Worm (Caenorhabditis elegans) whole organism, L4/young adult: ENCODE measurements around the gene eak-3.

Source experiments
- W03F9.2 ChIP-seq: fragments of 150-350 bp; optimal IDR thresholded peaks from 2 replicates; lab custom pipeline; 2014; ENCODE audit warnings: missing biosample characterization, missing genetic modification characterization
- dao-5 ChIP-seq: sonication (generic microtip); optimal IDR thresholded peaks from 2 replicates; lab custom pipeline; 2016; ENCODE audit warnings: missing genotype, missing genetic modification characterization, moderate library complexity, missing compliant biosample characterization

DNA sequence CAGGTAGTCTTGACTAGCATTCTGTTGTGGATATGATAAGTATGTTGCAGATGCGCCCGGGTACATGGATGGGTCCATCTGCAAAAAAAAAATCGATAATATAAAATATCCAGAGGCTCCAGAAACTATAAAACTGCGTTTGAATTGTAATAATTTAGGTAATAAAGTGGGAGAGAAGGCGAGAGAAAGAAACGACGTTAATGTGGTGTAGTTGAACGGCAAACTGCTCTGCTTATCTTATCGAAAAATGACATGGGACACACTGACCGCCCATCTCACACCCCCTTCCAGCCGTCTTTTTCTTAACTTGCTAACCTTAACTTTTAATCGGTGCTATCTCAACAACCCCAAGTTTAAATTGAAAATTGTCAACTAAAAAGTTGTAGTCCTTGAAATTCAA lies 45.6 kb upstream of the eak-3 start:
- no peak for TF ChIP-seq dao-5 (tag; lab: Kevin White, UChicago)
- TF ChIP-seq W03F9.2 (tag; lab: Kevin White, UChicago) = no peak
